Worm (Caenorhabditis elegans) whole organism, L2 larva: ENCODE measurements around the gene nhr-172.

ENCODE experiments used
- C34F6.9 ChIP-seq: fragments of 150-350 bp; optimal IDR thresholded peaks from 2 replicates; lab custom pipeline; 2014; ENCODE audit warnings: missing biosample characterization, missing genetic modification characterization
- R02D3.7 ChIP-seq: fragments of 150-350 bp; optimal IDR thresholded peaks from 2 replicates; lab custom pipeline; 2014; ENCODE audit warnings: missing biosample characterization, missing genetic modification characterization
- Y55F3AM.14 ChIP-seq: fragments of 200-800 bp; sonication (Bioruptor generic); optimal IDR thresholded peaks from 2 replicates; lab custom pipeline; 2018; ENCODE audit warnings: mild to moderate bottlenecking, missing genetic modification characterization, missing compliant biosample characterization
- aly-2 ChIP-seq: fragments of 150-350 bp; optimal IDR thresholded peaks from 2 replicates; lab custom pipeline; 2014; ENCODE audit warnings: missing biosample characterization, missing genetic modification characterization
- ama-1 ChIP-seq: fragments of 150-350 bp; optimal IDR thresholded peaks from 2 replicates; lab custom pipeline; 2018; ENCODE audit warnings: inconsistent platforms
- blmp-1 ChIP-seq: sonication (generic microtip); optimal IDR thresholded peaks from 2 replicates; lab custom pipeline; 2017; ENCODE audit warnings: missing genetic modification characterization, mild to moderate bottlenecking, missing compliant biosample characterization, antibody characterized with exemption, moderate library complexity; ENCODE audit not compliant: insufficient read depth
- ceh-16 ChIP-seq: fragments of 150-350 bp; optimal IDR thresholded peaks from 2 replicates; lab custom pipeline; 2014; ENCODE audit warnings: missing biosample characterization, missing genetic modification characterization
- ceh-82 ChIP-seq: fragments of 150-350 bp; optimal IDR thresholded peaks from 2 replicates; lab custom pipeline; 2014; ENCODE audit warnings: missing biosample characterization, missing genetic modification characterization
- crh-2 ChIP-seq: sonication (generic microtip); optimal IDR thresholded peaks from 2 replicates; lab custom pipeline; 2017; ENCODE audit warnings: missing biosample characterization, missing genetic modification characterization
- dmd-4 ChIP-seq: sonication (generic microtip); optimal IDR thresholded peaks from 2 replicates; lab custom pipeline; 2017; ENCODE audit warnings: missing biosample characterization, missing genetic modification characterization
- egl-27 ChIP-seq: sonication (generic microtip); optimal IDR thresholded peaks from 3 replicates; lab custom pipeline; 2017; ENCODE audit warnings: missing biosample characterization, missing genetic modification reagents, missing genetic modification characterization
- elt-1 ChIP-seq: fragments of 150-350 bp; optimal IDR thresholded peaks from 2 replicates; lab custom pipeline; 2014; ENCODE audit warnings: missing biosample characterization, missing genetic modification characterization
- elt-3 ChIP-seq: sonication (generic microtip); optimal IDR thresholded peaks from 2 replicates; lab custom pipeline; 2017; ENCODE audit warnings: missing biosample characterization, missing genetic modification characterization
- lin-11 ChIP-seq: fragments of 150-350 bp; sonication (generic microtip); optimal IDR thresholded peaks from 2 replicates; lab custom pipeline; 2014; ENCODE audit warnings: missing biosample characterization, missing genetic modification characterization, inconsistent platforms, mixed read lengths
- lin-13 ChIP-seq: fragments of 150-350 bp; optimal IDR thresholded peaks from 2 replicates; lab custom pipeline; 2014; ENCODE audit warnings: missing biosample characterization, missing genetic modification reagents, missing genetic modification characterization
- lin-39 ChIP-seq: fragments of 150-350 bp; optimal IDR thresholded peaks from 2 replicates; lab custom pipeline; 2014; ENCODE audit warnings: missing biosample characterization, missing genetic modification reagents, missing genetic modification characterization
- lsy-2 ChIP-seq, 2 experiments: fragments of 150-350 bp in 1 of 2; sonication (generic microtip) in 1 of 2; optimal IDR thresholded peaks; 2 replicates each; lab custom pipeline; 2014 to 2017; ENCODE audit warnings: missing biosample characterization in 2 of 2, missing genetic modification characterization in 2 of 2
- mab-5 ChIP-seq: fragments of 150-350 bp; optimal IDR thresholded peaks from 2 replicates; lab custom pipeline; 2014; ENCODE audit warnings: missing biosample characterization, missing genetic modification characterization
- mbf-1 ChIP-seq: sonication (generic microtip); optimal IDR thresholded peaks from 2 replicates; lab custom pipeline; 2017; ENCODE audit warnings: missing biosample characterization, missing genetic modification characterization
- nhr-10 ChIP-seq: sonication (generic microtip); optimal IDR thresholded peaks from 2 replicates; lab custom pipeline; 2017; ENCODE audit warnings: missing biosample characterization, missing genetic modification characterization
- nhr-11 ChIP-seq: fragments of 150-350 bp; optimal IDR thresholded peaks from 2 replicates; lab custom pipeline; 2014; ENCODE audit warnings: missing biosample characterization, missing genetic modification characterization
- nhr-129 ChIP-seq: fragments of 150-350 bp; optimal IDR thresholded peaks from 2 replicates; lab custom pipeline; 2014; ENCODE audit warnings: missing biosample characterization, missing genetic modification characterization
- nhr-21 ChIP-seq: fragments of 150-350 bp; optimal IDR thresholded peaks from 2 replicates; lab custom pipeline; 2014; ENCODE audit warnings: missing biosample characterization, missing genetic modification characterization
- nhr-237 ChIP-seq: fragments of 150-350 bp; optimal IDR thresholded peaks from 2 replicates; lab custom pipeline; 2014; ENCODE audit warnings: missing biosample characterization, missing genetic modification characterization
- nhr-25 ChIP-seq: fragments of 150-350 bp; sonication (generic microtip); optimal IDR thresholded peaks from 3 replicates; lab custom pipeline; 2014; ENCODE audit warnings: missing biosample characterization, missing genetic modification characterization
- nhr-6 ChIP-seq: fragments of 150-350 bp; optimal IDR thresholded peaks from 2 replicates; lab custom pipeline; 2014; ENCODE audit warnings: missing biosample characterization, missing genetic modification characterization
- nhr-77 ChIP-seq: fragments of 150-350 bp; optimal IDR thresholded peaks from 2 replicates; lab custom pipeline; 2014; ENCODE audit warnings: missing biosample characterization, missing genetic modification characterization
- peb-1 ChIP-seq: fragments of 150-350 bp; optimal IDR thresholded peaks from 2 replicates; lab custom pipeline; 2014; ENCODE audit warnings: missing biosample characterization, missing genetic modification characterization
- sem-4 ChIP-seq: fragments of 150-350 bp; optimal IDR thresholded peaks from 2 replicates; lab custom pipeline; 2014; ENCODE audit warnings: missing biosample characterization, missing genetic modification reagents, missing genetic modification characterization
- skn-1 ChIP-seq: sonication (generic microtip); optimal IDR thresholded peaks from 2 replicates; lab custom pipeline; 2017; ENCODE audit warnings: missing biosample characterization, missing genetic modification characterization
- sma-3 ChIP-seq: sonication (generic microtip); optimal IDR thresholded peaks from 2 replicates; lab custom pipeline; 2016; ENCODE audit warnings: missing genetic modification reagents, missing genetic modification characterization, missing compliant biosample characterization
- unc-39 ChIP-seq: fragments of 150-350 bp; optimal IDR thresholded peaks from 2 replicates; lab custom pipeline; 2014; ENCODE audit warnings: missing biosample characterization, missing genetic modification characterization
- unc-55 ChIP-seq: fragments of 150-350 bp; sonication (generic microtip); optimal IDR thresholded peaks from 3 replicates; lab custom pipeline; 2014; ENCODE audit warnings: missing biosample characterization, missing genetic modification reagents, missing genetic modification characterization
- unc-62 ChIP-seq: fragments of 150-350 bp; optimal IDR thresholded peaks from 2 replicates; lab custom pipeline; 2014; ENCODE audit warnings: missing biosample characterization, missing genetic modification reagents, missing genetic modification characterization
- zag-1 ChIP-seq: fragments of 150-350 bp; optimal IDR thresholded peaks from 2 replicates; lab custom pipeline; 2014; ENCODE audit warnings: missing biosample characterization, missing genetic modification characterization
- ztf-1 ChIP-seq: fragments of 200-800 bp; sonication (Bioruptor generic); conservative IDR thresholded peaks from 2 replicates; pipeline ENCODE4 v1.3.6; 2022; ENCODE audit warnings: missing genetic modification characterization, missing compliant biosample characterization
- ztf-11 ChIP-seq: sonication (generic microtip); optimal IDR thresholded peaks from 2 replicates; lab custom pipeline; 2017; ENCODE audit warnings: missing biosample characterization, missing genetic modification characterization
- ztf-4 ChIP-seq: fragments of 150-350 bp; optimal IDR thresholded peaks from 2 replicates; lab custom pipeline; 2014; ENCODE audit warnings: missing biosample characterization, missing genetic modification characterization

The nhr-172 gene

DNA sequence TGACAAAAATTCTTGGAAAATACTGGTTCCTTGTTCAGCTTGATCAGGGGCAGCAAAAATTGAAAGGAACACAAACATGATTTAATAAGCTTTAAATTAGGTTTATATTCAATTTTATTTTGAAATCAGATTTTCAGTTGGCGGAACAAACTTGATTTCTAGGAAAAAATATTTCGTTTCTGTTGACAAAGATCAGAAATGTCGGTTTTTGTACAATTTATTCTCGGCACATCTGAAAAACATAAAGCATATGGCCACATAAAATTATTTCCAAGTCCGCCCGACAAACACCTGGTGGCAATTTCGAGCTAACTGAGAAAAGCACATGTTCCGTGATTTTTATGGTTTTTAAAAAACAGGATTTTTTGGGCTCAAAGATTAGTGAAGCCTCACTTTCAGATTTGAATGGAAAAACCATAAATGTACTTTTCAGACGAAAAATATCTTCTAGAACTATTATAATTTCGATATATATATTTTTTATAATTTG lies 45.1 kb downstream of the nhr-172 start, which contains the start of gene ttr-10:
TSS of gene ttr-10 (minus strand) at position 51 of the 490 bp plus-strand sequence.
- TF ChIP-seq nhr-77 (tag; lab: Kevin White, UChicago) (no peak), zag-1 (tag; lab: Kevin White, UChicago) (no peak), nhr-25 (tag; lab: Kevin White, UChicago) (no peak), mbf-1 (tag; lab: Kevin White, UChicago) (no peak), crh-2 (tag; lab: Kevin White, UChicago) (no peak), nhr-6 (tag; lab: Kevin White, UChicago) (no peak), lsy-2 (tag; optimal IDR thresholded peaks at IDR 0.05; lab: Kevin White, UChicago) (no peak), ztf-11 (tag; lab: Kevin White, UChicago) (no peak), lin-13 (no peak), sem-4 (tag; lab: Kevin White, UChicago) (no peak), egl-27 (tag; lab: Kevin White, UChicago) (no peak), R02D3.7 (tag; lab: Kevin White, UChicago) (no peak), unc-62 (no peak), ztf-4 (tag; lab: Kevin White, UChicago) (no peak), blmp-1 (tag; lab: Kevin White, UChicago) (no peak), lin-39 (tag; lab: Kevin White, UChicago) (no peak), unc-55 (GFP tag; lab: Kevin White, UChicago) (no peak), ama-1 (lab: Kevin White, UChicago) (no peak), ceh-16 (tag; lab: Kevin White, UChicago) (no peak)

DNA sequence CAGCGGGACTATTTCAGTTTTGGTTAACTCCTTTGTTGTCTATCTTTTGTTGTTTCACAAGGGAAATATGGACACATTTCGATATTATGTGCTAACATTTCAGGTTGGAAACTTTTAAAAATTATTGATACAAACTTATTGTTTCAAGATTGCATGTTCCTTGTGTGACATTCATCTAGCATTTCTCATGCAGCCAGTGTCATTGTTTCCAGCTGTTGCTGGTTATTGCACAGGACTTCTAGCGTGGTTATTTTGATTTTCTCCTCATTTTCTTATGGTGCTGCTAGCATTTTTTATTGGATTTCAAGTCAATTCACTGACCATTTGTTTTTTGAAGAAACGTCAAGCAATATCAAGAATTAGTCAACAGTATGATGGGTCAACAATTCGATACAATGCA lies 47.1 kb downstream of the nhr-172 start:
- TF ChIP-seq ceh-16 (tag; lab: Kevin White, UChicago) (no peak), lsy-2 (tag; optimal IDR thresholded peaks at IDR 0.05; lab: Kevin White, UChicago) (no peak), ztf-1 (no peak), lin-11 (tag; lab: Kevin White, UChicago) (no peak), unc-39 (tag; lab: Kevin White, UChicago) (no peak), nhr-11 (tag; lab: Kevin White, UChicago) (no peak), nhr-129 (tag; lab: Kevin White, UChicago) (no peak), mab-5 (tag; lab: Kevin White, UChicago) (no peak), skn-1 (tag; lab: Kevin White, UChicago) (no peak), nhr-10 (tag; lab: Kevin White, UChicago) (no peak), R02D3.7 (tag; lab: Kevin White, UChicago) (no peak), nhr-237 (tag; lab: Kevin White, UChicago) (no peak), aly-2 (no peak), nhr-21 (tag; lab: Kevin White, UChicago) (no peak), unc-55 (GFP tag; lab: Kevin White, UChicago) (no peak), ceh-82 (no peak), Y55F3AM.14 (GFP tag; lab: Kevin White, UChicago) (no peak), nhr-25 (tag; lab: Kevin White, UChicago) (no peak), elt-1 (tag; lab: Kevin White, UChicago) (no peak)

DNA sequence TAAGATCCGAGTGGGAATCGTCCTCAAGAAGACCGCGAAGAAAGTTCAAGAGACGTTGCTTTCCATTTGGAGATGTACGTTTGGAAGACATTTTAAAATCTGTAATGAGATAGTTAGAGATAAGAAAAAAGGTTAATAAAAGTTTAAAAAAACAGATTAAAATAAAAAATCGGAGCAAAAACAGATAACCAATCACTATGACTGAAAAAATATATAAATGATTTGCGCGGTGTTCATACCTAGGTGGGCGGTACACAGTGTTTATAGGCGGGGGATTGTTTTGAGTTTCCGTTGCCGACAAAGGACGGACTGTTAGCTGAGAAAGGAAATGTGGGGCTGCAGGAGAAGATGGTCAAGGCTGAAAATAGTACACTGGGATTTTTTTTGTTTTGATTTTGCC lies 49.9 kb downstream of the nhr-172 start, which contains the start of gene ets-7:
TSS of gene ets-7 (minus strand) at position 101 of the 400 bp plus-strand sequence.
- TF ChIP-seq lin-13: no peak
- no peak for TF ChIP-seq C34F6.9 (tag; lab: Kevin White, UChicago)
- TF ChIP-seq peb-1: no peak
- no peak for TF ChIP-seq mab-5 (tag; lab: Kevin White, UChicago)
- no peak for TF ChIP-seq Y55F3AM.14 (GFP tag; lab: Kevin White, UChicago)
- TF ChIP-seq sma-3 (GFP tag; lab: Kevin White, UChicago): no peak
- TF ChIP-seq unc-62: no peak
- no peak for TF ChIP-seq nhr-129 (tag; lab: Kevin White, UChicago)
- no peak for TF ChIP-seq nhr-21 (tag; lab: Kevin White, UChicago)
- TF ChIP-seq skn-1 (tag; lab: Kevin White, UChicago): no peak
- TF ChIP-seq lsy-2 (tag; optimal IDR thresholded peaks at IDR 0.05; lab: Kevin White, UChicago): no peak
- TF ChIP-seq nhr-11 (tag; lab: Kevin White, UChicago): no peak
- TF ChIP-seq ztf-4 (tag; lab: Kevin White, UChicago): no peak
- TF ChIP-seq unc-55 (GFP tag; lab: Kevin White, UChicago): no peak
- no peak for TF ChIP-seq dmd-4 (tag; lab: Kevin White, UChicago)
- TF ChIP-seq ama-1 (lab: Kevin White, UChicago): no peak
- no peak for TF ChIP-seq aly-2
- no peak for TF ChIP-seq elt-3
